Worm (Caenorhabditis elegans) whole organism, L4 larva: ENCODE results near the gene fipr-1.

ENCODE experiments used
- D1046.2 ChIP-seq: fragments of 200-800 bp; sonication (Bioruptor generic); IDR thresholded peaks from 2 replicates; pipeline ENCODE4 v1.3.6; 2022; ENCODE audit warnings: missing genetic modification characterization, missing compliant biosample characterization
- F26F4.8 ChIP-seq: fragments of 200-800 bp; sonication (Bioruptor generic); conservative IDR thresholded peaks from 2 replicates; pipeline ENCODE4 v1.3.6; 2022; ENCODE audit warnings: missing genetic modification characterization, missing compliant biosample characterization
- F44E2.7 ChIP-seq: fragments of 200-800 bp; sonication (Bioruptor generic); IDR thresholded peaks from 2 replicates; pipeline ENCODE4 v2.1.2; 2022; ENCODE audit warnings: missing genetic modification characterization, missing compliant biosample characterization
- Y48G9A.11 ChIP-seq: fragments of 200-800 bp; sonication (Bioruptor generic); IDR thresholded peaks from 2 replicates; pipeline ENCODE4 v1.3.6; 2022; ENCODE audit warnings: missing genetic modification reagents, missing genetic modification characterization, missing compliant biosample characterization
- Y5F2A.4 ChIP-seq: fragments of 200-800 bp; sonication (Bioruptor generic); optimal IDR thresholded peaks from 2 replicates; lab custom pipeline; 2018; ENCODE audit warnings: mild to moderate bottlenecking, missing genetic modification characterization, missing compliant biosample characterization
- Y75B8A.6 ChIP-seq: fragments of 200-800 bp; sonication (Bioruptor generic); IDR thresholded peaks from 2 replicates; pipeline ENCODE4 v1.3.6; 2022; ENCODE audit warnings: missing genetic modification reagents, missing genetic modification characterization, missing compliant biosample characterization
- ZK337.2 ChIP-seq: fragments of 200-800 bp; sonication (Bioruptor generic); IDR thresholded peaks from 2 replicates; pipeline ENCODE4 v1.3.6; 2022; ENCODE audit warnings: missing genetic modification reagents, missing genetic modification characterization, missing compliant biosample characterization
- aha-1 ChIP-seq: fragments of 150-350 bp; peaks from one replicate; lab custom pipeline; 2014; ENCODE audit warnings: missing biosample characterization, missing genetic modification characterization
- arid-1 ChIP-seq: fragments of 200-800 bp; sonication (Bioruptor generic); conservative IDR thresholded peaks from 2 replicates; pipeline ENCODE4 v1.3.6; 2022; ENCODE audit warnings: missing genetic modification reagents, missing genetic modification characterization, missing compliant biosample characterization
- attf-4 ChIP-seq: sonication (generic microtip); optimal IDR thresholded peaks from 3 replicates; lab custom pipeline; 2017; ENCODE audit warnings: missing biosample characterization, missing genetic modification characterization
- ceh-28 ChIP-seq: fragments of 150-350 bp; optimal IDR thresholded peaks from 2 replicates; lab custom pipeline; 2014; ENCODE audit warnings: missing biosample characterization, missing genetic modification reagents, missing genetic modification characterization
- ceh-32 ChIP-seq: sonication (generic microtip); optimal IDR thresholded peaks from 2 replicates; lab custom pipeline; 2016; ENCODE audit warnings: mild to moderate bottlenecking, missing genetic modification characterization, missing compliant biosample characterization; ENCODE audit not compliant: poor library complexity
- ces-1 ChIP-seq: fragments of 150-350 bp; sonication (generic microtip); optimal IDR thresholded peaks from 4 replicates; lab custom pipeline; 2014; ENCODE audit warnings: missing biosample characterization, missing genetic modification reagents, missing genetic modification characterization
- daf-12 ChIP-seq: fragments of 150-350 bp; optimal IDR thresholded peaks from 2 replicates; lab custom pipeline; 2014; ENCODE audit warnings: missing biosample characterization, missing genetic modification reagents, missing genetic modification characterization
- fkh-10 ChIP-seq: fragments of 150-350 bp; optimal IDR thresholded peaks from 2 replicates; lab custom pipeline; 2014; ENCODE audit warnings: missing biosample characterization, missing genetic modification reagents, missing genetic modification characterization
- gei-8 ChIP-seq: fragments of 200-800 bp; sonication (Bioruptor generic); optimal IDR thresholded peaks from 2 replicates; lab custom pipeline; 2018; ENCODE audit warnings: mild to moderate bottlenecking, missing genetic modification characterization, missing compliant biosample characterization
- hif-1 ChIP-seq, 2 experiments: sonication (generic microtip); optimal IDR thresholded peaks; 2 replicates each; lab custom pipeline; 2016 to 2017; ENCODE audit warnings: missing compliant biosample characterization in 2 of 2, missing genetic modification characterization in 2 of 2, missing genetic modification reagents in 2 of 2, missing genotype in 2 of 2, mild to moderate bottlenecking in 1 of 2
- jun-1 ChIP-seq: fragments of 150-350 bp; optimal IDR thresholded peaks from 2 replicates; lab custom pipeline; 2014; ENCODE audit warnings: missing biosample characterization, missing genetic modification reagents, missing genetic modification characterization
- lin-13 ChIP-seq: fragments of 150-350 bp; optimal IDR thresholded peaks from 2 replicates; lab custom pipeline; 2014; ENCODE audit warnings: missing biosample characterization, missing genetic modification reagents, missing genetic modification characterization
- lin-15B ChIP-seq: fragments of 150-350 bp; sonication (generic microtip); optimal IDR thresholded peaks from 3 replicates; lab custom pipeline; 2014; ENCODE audit warnings: missing biosample characterization, missing genetic modification characterization
- lin-38 ChIP-seq: fragments of 200-800 bp; sonication (Bioruptor generic); IDR thresholded peaks from 2 replicates; pipeline ENCODE4 v1.3.6; 2022; ENCODE audit warnings: missing genetic modification reagents, missing genetic modification characterization, missing compliant biosample characterization
- lin-39 ChIP-seq: fragments of 150-350 bp; optimal IDR thresholded peaks from 2 replicates; lab custom pipeline; 2014; ENCODE audit warnings: missing biosample characterization, missing genetic modification reagents, missing genetic modification characterization
- lsy-2 ChIP-seq, 2 experiments: fragments of 150-350 bp in 1 of 2; sonication (generic microtip) in 1 of 2; optimal IDR thresholded peaks; 2 replicates each; lab custom pipeline; 2014 to 2017; ENCODE audit warnings: missing biosample characterization in 2 of 2, missing genetic modification characterization in 2 of 2
- mdl-1 ChIP-seq, 2 experiments: fragments of 150-350 bp in 1 of 2; sonication (generic microtip) in 1 of 2; optimal IDR thresholded peaks; 2 replicates each; lab custom pipeline; 2014 to 2017; ENCODE audit warnings: missing biosample characterization in 2 of 2, missing genetic modification characterization in 2 of 2
- mep-1 ChIP-seq: fragments of 150-350 bp; sonication (generic microtip); optimal IDR thresholded peaks from 3 replicates; lab custom pipeline; 2014; ENCODE audit warnings: missing biosample characterization, missing genetic modification characterization
- mxl-2 ChIP-seq: fragments of 200-800 bp; sonication (Bioruptor generic); conservative IDR thresholded peaks from 2 replicates; pipeline ENCODE4 v1.3.6; 2022; ENCODE audit warnings: missing genetic modification reagents, missing genetic modification characterization, missing compliant biosample characterization
- nhr-11 ChIP-seq: fragments of 150-350 bp; optimal IDR thresholded peaks from 2 replicates; lab custom pipeline; 2014; ENCODE audit warnings: missing biosample characterization, missing genetic modification characterization
- nhr-28 ChIP-seq: fragments of 150-350 bp; optimal IDR thresholded peaks from 2 replicates; lab custom pipeline; 2014; ENCODE audit warnings: missing biosample characterization, missing genetic modification characterization
- nhr-41 ChIP-seq: fragments of 200-800 bp; sonication (Bioruptor generic); IDR thresholded peaks from 2 replicates; pipeline ENCODE4 v1.3.6; 2022; ENCODE audit warnings: missing genetic modification reagents, missing genetic modification characterization, missing compliant biosample characterization
- nhr-48 ChIP-seq: sonication (generic microtip); optimal IDR thresholded peaks from 2 replicates; lab custom pipeline; 2016; ENCODE audit warnings: mild to moderate bottlenecking, missing genetic modification characterization, missing compliant biosample characterization
- nhr-77 ChIP-seq: fragments of 150-350 bp; optimal IDR thresholded peaks from 2 replicates; lab custom pipeline; 2014; ENCODE audit warnings: missing biosample characterization, missing genetic modification characterization
- saeg-2 ChIP-seq: fragments of 200-800 bp; sonication (Bioruptor generic); IDR thresholded peaks from 2 replicates; pipeline ENCODE4 v1.3.6; 2022; ENCODE audit warnings: missing genetic modification reagents, missing genetic modification characterization, missing compliant biosample characterization
- tra-1 ChIP-seq: fragments of 200-800 bp; sonication (Bioruptor generic); IDR thresholded peaks from 2 replicates; pipeline ENCODE4 v1.3.6; 2022; ENCODE audit warnings: missing genetic modification reagents, missing genetic modification characterization, missing compliant biosample characterization
- unc-62 ChIP-seq, 3 experiments: fragments of 150-350 bp in 1 of 3; sonication (generic microtip); optimal IDR thresholded peaks in 2 of 3; peaks in 1 of 3; 1 replicate in 1 of 3; 2 replicates in 2 of 3; lab custom pipeline; 2014 to 2017; ENCODE audit warnings: missing biosample characterization in 3 of 3, missing genetic modification characterization in 3 of 3, missing genetic modification reagents in 3 of 3, missing genotype in 1 of 3
- zip-11 ChIP-seq: fragments of 200-800 bp; sonication (Bioruptor generic); IDR thresholded peaks from 2 replicates; pipeline ENCODE4 v1.3.6; 2022; ENCODE audit warnings: missing genetic modification characterization, missing compliant biosample characterization

The fipr-1 gene

ce11 chrV:12317894-12318553 is 43.5 kb downstream of the fipr-1 start, which contains the start of the genes R04F11.5 and R04F11.2 (continued):
- TF ChIP-seq mep-1 (tag; lab: Kevin White, UChicago) = peak; percentile 84
- TF ChIP-seq lin-13 (GFP tag; lab: Kevin White, UChicago) = no peak
- TF ChIP-seq ceh-32 (tag; lab: Kevin White, UChicago) = no peak
- TF ChIP-seq daf-12 = no peak
- TF ChIP-seq nhr-11 = peak; percentile 47
- TF ChIP-seq gei-8 = no peak
- TF ChIP-seq hif-1 (tag; optimal IDR thresholded peaks at IDR 0.05; lab: Kevin White, UChicago) = peak in 1 of 2 experiments; percentile 29
- TF ChIP-seq arid-1 = 0 out of 2 replicates have a peak, but pooled peaks have one; percentile 34
- TF ChIP-seq ceh-28 = no peak
- TF ChIP-seq attf-4 = no peak
- TF ChIP-seq mdl-1 (tag; optimal IDR thresholded peaks at IDR 0.05; lab: Kevin White, UChicago) = no peak
- no peak for TF ChIP-seq Y5F2A.4
- TF ChIP-seq D1046.2 (GFP tag; lab: Robert Waterston, UW) = peak; percentile 99
- no peak for TF ChIP-seq ZK337.2

- TF ChIP-seq ces-1 (no peak), fkh-10 (GFP tag; lab: Kevin White, UChicago) (no peak), Y48G9A.11 (GFP tag; lab: Robert Waterston, UW) (no peak), tra-1 (GFP tag; lab: Robert Waterston, UW) (no peak), saeg-2 (GFP tag; lab: Robert Waterston, UW) (no peak), mxl-2 (GFP tag; lab: Robert Waterston, UW) (no peak), nhr-48 (tag; lab: Kevin White, UChicago) (no peak), gei-8 (no peak), nhr-41 (GFP tag; lab: Robert Waterston, UW) (no peak), lsy-2 (tag; optimal IDR thresholded peaks at IDR 0.05; lab: Kevin White, UChicago) (no peak), nhr-28 (tag; lab: Kevin White, UChicago) (no peak), jun-1 (tag; lab: Kevin White, UChicago) (no peak), zip-11 (GFP tag; lab: Robert Waterston, UW) (no peak), F26F4.8 (GFP tag; lab: Robert Waterston, UW) (no peak), attf-4 (no peak)
Measured at ce11 chrV:12317080-12317479, 44.5 kb downstream of the fipr-1 start, which contains the start of gene R04F11.3. R04F11.3 (minus strand) TSS chrV:12317180.

ce11 chrV:12316076-12316475 is 45.5 kb downstream of the fipr-1 start:
- no peak for TF ChIP-seq ceh-32 (tag; lab: Kevin White, UChicago)
- TF ChIP-seq aha-1 = peak; percentile 49
- no peak for TF ChIP-seq lin-39
- no peak for TF ChIP-seq lin-15B (tag; lab: Kevin White, UChicago)
- TF ChIP-seq unc-62 (GFP tag; optimal IDR thresholded peaks at IDR 0.05 in 1 of 2; lab: Kevin White, UChicago) = peak in 1 of 2 experiments; percentile 98
- no peak for TF ChIP-seq unc-62 (tag; optimal IDR thresholded peaks at IDR 0.05; lab: Kevin White, UChicago)
- TF ChIP-seq, all 104 proteins: peak for 2

ce11 chrV:12314413-12314812 is 47.1 kb downstream of the fipr-1 start:
- no peak for TF ChIP-seq F44E2.7 (GFP tag; lab: Robert Waterston, UW)
- TF ChIP-seq lin-38 (GFP tag; lab: Robert Waterston, UW) = 0 out of 2 replicates have a peak, but pooled peaks have one; percentile 23
- TF ChIP-seq lsy-2 (tag; optimal IDR thresholded peaks at IDR 0.05; lab: Kevin White, UChicago) = peak in 1 of 2 experiments; percentile 34
- TF ChIP-seq unc-62 (GFP tag; optimal IDR thresholded peaks at IDR 0.05 in 1 of 2; lab: Kevin White, UChicago) = peak in 1 of 2 experiments; percentile 20
- TF ChIP-seq unc-62 (tag; optimal IDR thresholded peaks at IDR 0.05; lab: Kevin White, UChicago) = no peak
- TF ChIP-seq nhr-77 = no peak
- peak; percentile 18 for TF ChIP-seq ces-1
- no peak for TF ChIP-seq Y75B8A.6 (GFP tag; lab: Robert Waterston, UW)
- TF ChIP-seq fkh-10 (GFP tag; lab: Kevin White, UChicago) = peak; percentile 50
- TF ChIP-seq daf-12 = no peak
- TF ChIP-seq ceh-28 = no peak
- TF ChIP-seq aha-1 = no peak
